Worm (Caenorhabditis elegans) whole organism, L3 larva: Measurements from ENCODE around the gene C16C8.4.

Source experiments
- R02D3.7 ChIP-seq: fragments of 150-350 bp; optimal IDR thresholded peaks from 2 replicates; lab custom pipeline; 2014; ENCODE audit warnings: missing biosample characterization, missing genetic modification characterization
- ZK546.5 ChIP-seq: sonication (generic microtip); optimal IDR thresholded peaks from 2 replicates; lab custom pipeline; 2017; ENCODE audit warnings: missing biosample characterization, missing genetic modification characterization
- ama-1 ChIP-seq: fragments of 150-350 bp; optimal IDR thresholded peaks from 2 replicates; lab custom pipeline; 2018
- ceh-28 ChIP-seq: fragments of 150-350 bp; optimal IDR thresholded peaks from 2 replicates; lab custom pipeline; 2014; ENCODE audit warnings: missing biosample characterization, missing genetic modification reagents, missing genetic modification characterization
- ceh-82 ChIP-seq: fragments of 150-350 bp; optimal IDR thresholded peaks from 2 replicates; lab custom pipeline; 2014; ENCODE audit warnings: missing biosample characterization, missing genetic modification characterization
- ceh-9 ChIP-seq: sonication (generic microtip); optimal IDR thresholded peaks from 2 replicates; lab custom pipeline; 2018; ENCODE audit warnings: missing biosample characterization, missing genetic modification characterization
- elt-1 ChIP-seq: fragments of 150-350 bp; optimal IDR thresholded peaks from 2 replicates; lab custom pipeline; 2014; ENCODE audit warnings: missing biosample characterization, missing genetic modification characterization
- elt-2 ChIP-seq: sonication (generic microtip); optimal IDR thresholded peaks from 2 replicates; lab custom pipeline; 2016; ENCODE audit warnings: missing genetic modification reagents, mild to moderate bottlenecking, missing genetic modification characterization, missing compliant biosample characterization
- elt-3 ChIP-seq, 3 experiments: fragments of 150-350 bp in 1 of 3; sonication (generic microtip) in 2 of 3; optimal IDR thresholded peaks; 2 replicates in 2 of 3; 4 replicates in 1 of 3; lab custom pipeline; 2014 to 2017; ENCODE audit warnings: missing biosample characterization in 3 of 3, missing genetic modification characterization in 3 of 3
- fkh-2 ChIP-seq: fragments of 150-350 bp; optimal IDR thresholded peaks from 2 replicates; lab custom pipeline; 2014; ENCODE audit warnings: missing biosample characterization, missing genetic modification reagents, missing genetic modification characterization
- hmg-11 ChIP-seq: sonication (generic microtip); optimal IDR thresholded peaks from 2 replicates; lab custom pipeline; 2016; ENCODE audit warnings: missing genetic modification characterization, missing compliant biosample characterization
- lsy-12 ChIP-seq: sonication (generic microtip); optimal IDR thresholded peaks from 2 replicates; lab custom pipeline; 2016; ENCODE audit warnings: mild to moderate bottlenecking, missing genetic modification characterization, missing compliant biosample characterization
- mml-1 ChIP-seq: fragments of 150-350 bp; sonication (generic microtip); optimal IDR thresholded peaks from 3 replicates; lab custom pipeline; 2014; ENCODE audit warnings: missing biosample characterization, missing genetic modification characterization
- nfya-1 ChIP-seq: sonication (generic microtip); optimal IDR thresholded peaks from 2 replicates; lab custom pipeline; 2017; ENCODE audit warnings: missing genetic modification characterization, mild to moderate bottlenecking, missing compliant biosample characterization, antibody characterized with exemption, moderate library complexity; ENCODE audit not compliant: insufficient read depth
- nhr-23 ChIP-seq: fragments of 150-350 bp; optimal IDR thresholded peaks from 2 replicates; lab custom pipeline; 2014; ENCODE audit warnings: missing biosample characterization, missing genetic modification reagents, missing genetic modification characterization
- nhr-237 ChIP-seq: fragments of 150-350 bp; optimal IDR thresholded peaks from 2 replicates; lab custom pipeline; 2014; ENCODE audit warnings: missing biosample characterization, missing genetic modification characterization
- nhr-25 ChIP-seq: sonication (generic microtip); optimal IDR thresholded peaks from 2 replicates; lab custom pipeline; 2017; ENCODE audit warnings: missing biosample characterization, missing genetic modification characterization
- nhr-43 ChIP-seq: sonication (generic microtip); optimal IDR thresholded peaks from 2 replicates; lab custom pipeline; 2016; ENCODE audit warnings: mild to moderate bottlenecking, missing genetic modification characterization, missing compliant biosample characterization; ENCODE audit not compliant: poor library complexity, severe bottlenecking
- nhr-77 ChIP-seq: fragments of 150-350 bp; optimal IDR thresholded peaks from 2 replicates; lab custom pipeline; 2014; ENCODE audit warnings: missing biosample characterization, missing genetic modification characterization
- pqm-1 ChIP-seq: fragments of 150-350 bp; optimal IDR thresholded peaks from 2 replicates; lab custom pipeline; 2017; ENCODE audit warnings: missing biosample characterization, missing genetic modification characterization, inconsistent platforms
- snpc-4 ChIP-seq: fragments of 150-350 bp; optimal IDR thresholded peaks from 2 replicates; lab custom pipeline; 2014; ENCODE audit warnings: missing biosample characterization, missing genetic modification characterization
- tbx-2 ChIP-seq: sonication (generic microtip); optimal IDR thresholded peaks from 2 replicates; lab custom pipeline; 2016; ENCODE audit warnings: mild to moderate bottlenecking, missing genetic modification characterization, missing compliant biosample characterization
- unc-39 ChIP-seq: sonication (generic microtip); optimal IDR thresholded peaks from 4 replicates; lab custom pipeline; 2017; ENCODE audit warnings: missing biosample characterization, missing genetic modification characterization
- unc-62 ChIP-seq: fragments of 150-350 bp; sonication (generic microtip); optimal IDR thresholded peaks from 4 replicates; lab custom pipeline; 2014; ENCODE audit warnings: missing biosample characterization, missing genetic modification reagents, missing genetic modification characterization
- zag-1 ChIP-seq: fragments of 150-350 bp; optimal IDR thresholded peaks from 2 replicates; lab custom pipeline; 2014; ENCODE audit warnings: missing biosample characterization, missing genetic modification characterization
- ztf-11 ChIP-seq: fragments of 150-350 bp; optimal IDR thresholded peaks from 2 replicates; lab custom pipeline; 2014; ENCODE audit warnings: missing biosample characterization, missing genetic modification characterization

C16C8.4 gene

DNA sequence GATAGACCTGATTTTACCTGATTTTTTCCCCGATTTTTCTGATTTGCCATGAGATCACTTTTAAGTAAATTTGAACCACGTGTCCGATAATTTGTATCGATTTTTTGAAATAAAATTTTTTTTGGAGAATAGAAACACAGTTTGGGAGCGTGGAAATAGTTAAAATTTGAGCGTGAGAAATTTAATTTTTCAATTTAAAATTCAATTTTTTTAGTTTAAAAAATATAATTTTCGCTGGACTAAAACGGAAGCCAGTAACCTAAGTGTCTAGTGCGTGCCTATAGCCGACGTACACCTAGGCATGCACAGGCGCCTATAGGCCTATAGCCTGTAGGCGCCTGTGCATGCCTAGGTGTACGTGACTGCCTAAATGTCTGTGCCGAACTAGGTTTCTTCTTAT lies 45.0 kb downstream of the C16C8.4 start, which contains the start of gene nep-9:
Gene nep-9, minus strand, starts transcription at position 101 of the 400 bp plus-strand sequence.
- no peak for TF ChIP-seq unc-39 (tag; lab: Kevin White, UChicago)
- no peak for TF ChIP-seq hmg-11
- no peak for TF ChIP-seq ceh-82
- no peak for TF ChIP-seq tbx-2 (tag; lab: Kevin White, UChicago)
- no peak for TF ChIP-seq nhr-43
- no peak for TF ChIP-seq nhr-237
- no peak for TF ChIP-seq ama-1 (lab: Kevin White, UChicago)
- no peak for TF ChIP-seq elt-3 (tag; optimal IDR thresholded peaks at IDR 0.05; lab: Kevin White, UChicago)
- no peak for TF ChIP-seq elt-1
- no peak for TF ChIP-seq pqm-1 (tag; lab: Kevin White, UChicago)
- TF ChIP-seq nfya-1 (tag; lab: Kevin White, UChicago) = no peak
- TF ChIP-seq nhr-23 (tag; lab: Kevin White, UChicago) = no peak
- no peak for TF ChIP-seq ceh-9 (tag; lab: Kevin White, UChicago)
- TF ChIP-seq unc-62 (GFP tag; lab: Kevin White, UChicago) = no peak

DNA sequence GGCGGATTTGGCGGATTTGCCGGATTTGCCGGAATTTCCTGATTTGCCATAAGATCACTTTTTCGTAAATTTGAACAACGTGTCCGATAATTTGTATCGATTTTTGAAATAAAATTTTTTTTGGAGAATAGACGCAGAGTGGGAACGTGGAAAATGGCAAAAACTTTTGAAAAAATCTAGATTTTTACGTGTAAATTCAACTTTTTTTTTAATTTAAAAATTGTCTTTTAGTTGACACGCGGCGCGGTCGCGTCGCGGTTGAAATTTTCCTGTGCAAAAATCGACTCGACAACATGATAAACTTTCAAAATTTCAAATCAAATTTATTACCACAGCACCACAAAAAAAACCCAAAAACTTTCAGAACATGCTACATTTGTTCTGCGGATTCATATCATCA lies 48.7 kb downstream of the C16C8.4 start, which contains the start of gene nep-20:
Gene nep-20, minus strand, starts transcription at position 101 of the 400 bp plus-strand sequence.
- TF ChIP-seq fkh-2 (tag; lab: Kevin White, UChicago) = no peak
- no peak for TF ChIP-seq tbx-2 (tag; lab: Kevin White, UChicago)
- no peak for TF ChIP-seq ZK546.5 (tag; lab: Kevin White, UChicago)
- no peak for TF ChIP-seq elt-3 (tag; optimal IDR thresholded peaks at IDR 0.05; lab: Kevin White, UChicago)
- no peak for TF ChIP-seq nhr-25 (tag; lab: Kevin White, UChicago)
- no peak for TF ChIP-seq lsy-12 (tag; lab: Kevin White, UChicago)
- no peak for TF ChIP-seq nhr-77
- TF ChIP-seq snpc-4 (tag; lab: Kevin White, UChicago) = no peak
- no peak for TF ChIP-seq mml-1 (tag; lab: Kevin White, UChicago)
- TF ChIP-seq unc-39 (tag; lab: Kevin White, UChicago) = no peak
- no peak for TF ChIP-seq ztf-11 (tag; lab: Kevin White, UChicago)
- TF ChIP-seq zag-1 (tag; lab: Kevin White, UChicago) = no peak
- TF ChIP-seq elt-2 (tag; lab: Kevin White, UChicago) = no peak
- no peak for TF ChIP-seq R02D3.7 (tag; lab: Kevin White, UChicago)
- no peak for TF ChIP-seq ceh-28 (tag; lab: Kevin White, UChicago)
- no peak for TF ChIP-seq nhr-43
- TF ChIP-seq, all 47 proteins: peak for 0
